Fruit fly (Drosophila melanogaster): ENCODE measurements around the gene CheB38c.

dm6 chr2L:20837885-20838284, 17.2 kb upstream of the CheB38c start, which contains the start of gene Spn38F:
- no peak for TF ChIP-seq pan (optimal IDR thresholded peaks at IDR 0.05)
- no peak for TF ChIP-seq N (GFP tag; optimal IDR thresholded peaks at IDR 0.05)
- TF ChIP-seq tai (GFP tag; optimal IDR thresholded peaks at IDR 0.05): no peak
- no peak for TF ChIP-seq CG32264 (GFP tag; optimal IDR thresholded peaks at IDR 0.05)
- TF ChIP-seq jim (GFP tag; optimal IDR thresholded peaks at IDR 0.05): no peak
- TF ChIP-seq Dfd (GFP tag; optimal IDR thresholded peaks at IDR 0.05): no peak

All from whole organism, wandering third instar larva.